Worm (Caenorhabditis elegans): ENCODE results near the gene R12B2.2.

The R12B2.2 gene

ce11 chrIII:5853240-5853639, 46.4 kb downstream of the R12B2.2 start, which contains the start of gene ddx-23 (continued):
- TF ChIP-seq ctbp-1 (GFP tag; IDR thresholded peaks at IDR 0.05) (no peak), F26F4.8 (GFP tag; conservative IDR thresholded peaks at IDR 0.05) (no peak), T20F7.1 (GFP tag; optimal IDR thresholded peaks at IDR 0.05) (no peak), pha-4 (GFP tag; IDR thresholded peaks at IDR 0.05) (peak; percentile 34; the same call in 1 of the 2 replicates), pha-4 (tag; optimal IDR thresholded peaks at IDR 0.05) (no peak), tra-1 (GFP tag; IDR thresholded peaks at IDR 0.05) (no peak), R02D3.7 (tag; optimal IDR thresholded peaks at IDR 0.05) (no peak), unc-39 (tag; optimal IDR thresholded peaks at IDR 0.05) (no peak), lsy-2 (tag; optimal IDR thresholded peaks at IDR 0.05) (peak in 1 of 2 experiments; percentile 71), mdt-29 (GFP tag; IDR thresholded peaks at IDR 0.05) (no peak), ZK337.2 (GFP tag; IDR thresholded peaks at IDR 0.05) (no peak), ztf-11 (tag; optimal IDR thresholded peaks at IDR 0.05) (no peak), dmd-9 (GFP tag; IDR thresholded peaks at IDR 0.05) (no peak), ZK546.5 (tag; optimal IDR thresholded peaks at IDR 0.05) (no peak), ztf-7 (tag; optimal IDR thresholded peaks at IDR 0.05) (no peak), T26A8.4 (GFP tag; IDR thresholded peaks at IDR 0.05) (0 out of 2 replicates have a peak, but pooled peaks have one; percentile 9), lin-38 (GFP tag; IDR thresholded peaks at IDR 0.05) (peak; percentile 75), fos-1 (tag; optimal IDR thresholded peaks at IDR 0.05) (no peak), Y5F2A.4 (GFP tag; optimal IDR thresholded peaks at IDR 0.05) (peak; percentile 22), F49E8.2 (tag; optimal IDR thresholded peaks at IDR 0.05; ENCODE audit: borderline replicate concordance) (peak; percentile 53), nhr-48 (tag; optimal IDR thresholded peaks at IDR 0.05) (no peak), ama-1 (optimal IDR thresholded peaks at IDR 0.05) (peak; percentile 78), nhr-10 (tag; optimal IDR thresholded peaks at IDR 0.05) (no peak), daf-16 (GFP tag; optimal IDR thresholded peaks at IDR 0.05) (peak in 1 of 2 experiments; percentile 26), daf-16 (tag; optimal IDR thresholded peaks at IDR 0.05) (peak; percentile 31), F37D6.2 (tag; optimal IDR thresholded peaks at IDR 0.05) (no peak), mep-1 (tag; optimal IDR thresholded peaks at IDR 0.05) (peak; percentile 42), zfp-2 (tag; optimal IDR thresholded peaks at IDR 0.05) (no peak), sdz-12 (GFP tag; optimal IDR thresholded peaks at IDR 0.05) (no peak), snpc-4 (tag; optimal IDR thresholded peaks at IDR 0.05) (no peak), dve-1 (tag; optimal IDR thresholded peaks at IDR 0.05; ENCODE audit: insufficient read depth) (peak; percentile 32), dmd-8 (GFP tag; IDR thresholded peaks at IDR 0.05) (no peak), cey-2 (tag; optimal IDR thresholded peaks at IDR 0.05; ENCODE audit: borderline replicate concordance, insufficient read depth) (no peak), daf-8 (GFP tag; IDR thresholded peaks at IDR 0.05) (no peak), nhr-76 (tag; optimal IDR thresholded peaks at IDR 0.05) (no peak), zip-11 (GFP tag; IDR thresholded peaks at IDR 0.05) (no peak), lin-29 (GFP tag; IDR thresholded peaks at IDR 0.05) (no peak), F44E2.7 (GFP tag; IDR thresholded peaks at IDR 0.05) (no peak), dpl-1 (GFP tag; optimal IDR thresholded peaks at IDR 0.05) (peak; percentile 67), egl-43 (GFP tag; IDR thresholded peaks at IDR 0.05) (no peak), unc-62 (GFP tag; optimal IDR thresholded peaks at IDR 0.05 in 1 of 2) (no peak), unc-62 (tag; optimal IDR thresholded peaks at IDR 0.05) (no peak), nhr-237 (tag; optimal IDR thresholded peaks at IDR 0.05) (no peak), pqm-1 (tag; optimal IDR thresholded peaks at IDR 0.05) (no peak), tag-97 (GFP tag; IDR thresholded peaks at IDR 0.05) (no peak), hlh-30 (tag; optimal IDR thresholded peaks at IDR 0.05; ENCODE audit: insufficient read depth) (peak; percentile 23)

Measured in whole organism, L4 larva.